Worm (Caenorhabditis elegans) whole organism, L4 larva: Measurements from ENCODE around the gene C49H3.12.

Source experiments
- T26A8.4 ChIP-seq: fragments of 200-800 bp; sonication (Bioruptor generic); IDR thresholded peaks from 2 replicates; pipeline ENCODE4 v1.3.6; 2022; ENCODE audit warnings: missing genetic modification characterization, missing compliant biosample characterization
- fkh-10 ChIP-seq: fragments of 150-350 bp; optimal IDR thresholded peaks from 2 replicates; lab custom pipeline; 2014; ENCODE audit warnings: missing biosample characterization, missing genetic modification reagents, missing genetic modification characterization
- nhr-11 ChIP-seq: fragments of 150-350 bp; optimal IDR thresholded peaks from 2 replicates; lab custom pipeline; 2014; ENCODE audit warnings: missing biosample characterization, missing genetic modification characterization
- nhr-42 ChIP-seq: fragments of 200-800 bp; sonication (Bioruptor generic); IDR thresholded peaks from 2 replicates; pipeline ENCODE4 v1.3.6; 2022; ENCODE audit warnings: missing genetic modification characterization, missing compliant biosample characterization
- snpc-4 ChIP-seq: fragments of 150-350 bp; optimal IDR thresholded peaks from 2 replicates; lab custom pipeline; 2014; ENCODE audit warnings: missing biosample characterization, missing genetic modification characterization
- zag-1 ChIP-seq: fragments of 150-350 bp; optimal IDR thresholded peaks from 2 replicates; lab custom pipeline; 2014; ENCODE audit warnings: missing biosample characterization, missing genetic modification characterization
- zfp-3 ChIP-seq: fragments of 200-800 bp; sonication (Bioruptor generic); conservative IDR thresholded peaks from 2 replicates; pipeline ENCODE4 v1.3.6; 2022; ENCODE audit warnings: missing genetic modification reagents, missing genetic modification characterization, missing compliant biosample characterization

DNA sequence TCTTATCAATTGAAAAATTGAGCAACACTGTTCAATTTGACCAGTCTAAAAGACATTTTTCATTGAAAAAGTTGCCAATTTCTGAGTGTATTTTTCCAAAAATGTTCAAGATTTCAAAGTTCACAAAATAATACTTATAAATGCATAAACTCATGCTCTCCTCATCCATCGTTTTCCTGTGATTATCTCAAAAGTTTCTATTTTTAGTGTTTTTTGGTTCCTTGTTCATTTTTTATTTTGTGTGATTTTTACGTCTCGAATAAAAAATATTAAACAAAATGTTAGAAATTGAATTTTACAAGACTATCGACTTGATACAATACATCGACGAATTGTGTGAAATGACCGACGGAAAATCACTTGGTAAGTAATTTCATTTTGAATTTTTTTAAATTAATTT lies 45.4 kb downstream of the C49H3.12 start, which contains the start of gene atic-1:
- TF ChIP-seq zfp-3 (GFP tag; lab: Robert Waterston, UW) (no peak), nhr-42 (GFP tag; lab: Robert Waterston, UW) (no peak), fkh-10 (GFP tag; lab: Kevin White, UChicago) (no peak), zag-1 (tag; lab: Kevin White, UChicago) (no peak), snpc-4 (tag; lab: Kevin White, UChicago) (no peak), T26A8.4 (GFP tag; lab: Robert Waterston, UW) (no peak), nhr-11 (tag; lab: Kevin White, UChicago) (no peak)
